Worm (Caenorhabditis elegans) whole organism, midembryonic: ENCODE results near the gene sna-2.
"Not testable (repeated sequence)": the region's sequence is repeated elsewhere in the genome, so short reads cannot be mapped to it uniquely, and the experiment has no call there.

Experiments
- T22C8.4 ChIP-seq: fragments of 200-800 bp; sonication (Bioruptor generic); IDR thresholded peaks from 2 replicates; pipeline ENCODE4 v1.3.6; 2022; ENCODE audit warnings: missing genetic modification characterization, missing compliant biosample characterization
- cog-1 ChIP-seq: sonication (generic microtip); optimal IDR thresholded peaks from 2 replicates; lab custom pipeline; 2016; ENCODE audit warnings: missing genetic modification characterization, missing compliant biosample characterization
- flt-1 ChIP-seq: fragments of 200-800 bp; sonication (Bioruptor generic); IDR thresholded peaks from 2 replicates; pipeline ENCODE4 v1.3.6; 2022; ENCODE audit warnings: missing genetic modification characterization, missing compliant biosample characterization
- klf-2 ChIP-seq: fragments of 200-800 bp; sonication (Bioruptor generic); conservative IDR thresholded peaks from 2 replicates; pipeline ENCODE4 v1.3.6; 2022; ENCODE audit warnings: missing genetic modification reagents, missing genetic modification characterization, missing compliant biosample characterization
- med-1 ChIP-seq: sonication (generic microtip); optimal IDR thresholded peaks from 2 replicates; lab custom pipeline; 2017; ENCODE audit warnings: missing genetic modification characterization, mild to moderate bottlenecking, missing compliant biosample characterization, antibody characterized with exemption, missing genetic modification reagents; ENCODE audit not compliant: insufficient read depth
- ref-1 ChIP-seq: fragments of 200-800 bp; sonication (Bioruptor generic); conservative IDR thresholded peaks from 2 replicates; pipeline ENCODE4 v1.3.6; 2022; ENCODE audit warnings: missing genetic modification reagents, missing genetic modification characterization, missing compliant biosample characterization
- tab-1 ChIP-seq: fragments of 200-800 bp; sonication (Bioruptor generic); IDR thresholded peaks from 2 replicates; pipeline ENCODE4 v1.3.6; 2022; ENCODE audit warnings: missing genetic modification characterization, missing compliant biosample characterization
- ztf-23 ChIP-seq: fragments of 200-800 bp; sonication (Bioruptor generic); IDR thresholded peaks from 2 replicates; pipeline ENCODE4 v1.3.6; 2022; ENCODE audit warnings: missing genetic modification reagents, missing genetic modification characterization, missing compliant biosample characterization
- ztf-29 ChIP-seq: fragments of 200-800 bp; sonication (Bioruptor generic); IDR thresholded peaks from 2 replicates; pipeline ENCODE4 v1.3.6; 2022; ENCODE audit warnings: missing genetic modification reagents, missing genetic modification characterization, missing compliant biosample characterization

Gene sna-2

DNA sequence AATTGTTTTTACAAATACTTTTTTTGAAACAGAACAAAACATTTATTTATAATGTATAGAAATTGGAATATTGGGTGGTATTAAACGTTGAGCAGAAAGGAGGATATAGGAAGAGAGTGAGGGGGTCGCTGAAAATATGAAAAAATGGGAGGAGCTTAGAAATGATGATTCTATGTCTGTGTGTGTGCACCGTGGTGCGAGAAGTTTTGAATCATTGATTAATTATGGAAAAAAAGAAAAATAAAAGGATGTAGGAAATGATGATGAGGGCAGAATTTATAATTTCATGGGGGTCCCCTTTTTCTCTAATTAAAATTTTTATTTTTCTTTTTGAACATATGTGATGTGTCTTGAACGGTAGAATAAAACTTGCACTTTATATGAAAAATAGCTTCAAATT lies 7.3 kb upstream of the sna-2 start, which contains the start of gene sre-4:
sre-4 (minus strand) TSS at position 101 of the 400 bp plus-strand sequence.
- TF ChIP-seq flt-1 (GFP tag; lab: Robert Waterston, UW) = no peak
- no peak for TF ChIP-seq T22C8.4 (GFP tag; lab: Robert Waterston, UW)
- TF ChIP-seq ztf-29 (GFP tag; lab: Robert Waterston, UW) = no peak
- no peak for TF ChIP-seq ref-1 (GFP tag; lab: Robert Waterston, UW)
- no peak for TF ChIP-seq cog-1 (tag; lab: Kevin White, UChicago)
- no peak for TF ChIP-seq klf-2 (GFP tag; lab: Robert Waterston, UW)

ce11 chrIV:9778016-9778415 lies 582 bp upstream of the sna-2 start, which contains the start of gene T13F2.6:
Gene T13F2.6, plus strand, starts transcription at chrIV:9778321.
- no peak for TF ChIP-seq cog-1 (tag; lab: Kevin White, UChicago)
- TF ChIP-seq med-1 (GFP tag; lab: Kevin White, UChicago) = no peak
- TF ChIP-seq tab-1 = no peak
- TF ChIP-seq ref-1 (GFP tag; lab: Robert Waterston, UW) = no peak
- no peak for TF ChIP-seq ztf-29 (GFP tag; lab: Robert Waterston, UW)
- no peak for TF ChIP-seq klf-2 (GFP tag; lab: Robert Waterston, UW)
- TF ChIP-seq flt-1 (GFP tag; lab: Robert Waterston, UW) = no peak
- no peak for TF ChIP-seq ztf-23
- TF ChIP-seq T22C8.4 (GFP tag; lab: Robert Waterston, UW) = no peak

DNA sequence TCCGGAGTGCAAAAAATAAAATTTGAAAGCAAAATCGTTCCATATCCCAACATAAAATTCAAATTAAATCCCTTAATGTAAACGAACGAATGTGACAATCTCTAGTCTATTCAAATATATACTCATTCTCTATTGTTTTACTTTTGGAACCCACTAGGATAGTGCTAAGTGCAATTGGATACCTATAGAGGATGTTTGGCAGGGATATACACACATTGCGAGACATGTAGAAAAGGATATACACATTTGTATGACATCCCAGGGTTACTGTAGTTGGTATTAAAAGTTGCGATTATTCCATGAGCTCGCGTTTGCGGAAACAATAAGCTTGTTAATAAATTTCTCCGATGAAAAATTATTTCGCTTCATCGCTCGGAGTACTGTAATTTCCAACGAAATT lies 4.0 kb downstream of the sna-2 start:
- TF ChIP-seq flt-1 (GFP tag; lab: Robert Waterston, UW) (peak; percentile 41; the same call in 1 of the 2 replicates), klf-2 (GFP tag; lab: Robert Waterston, UW) (no peak), ztf-29 (GFP tag; lab: Robert Waterston, UW) (no peak)

DNA sequence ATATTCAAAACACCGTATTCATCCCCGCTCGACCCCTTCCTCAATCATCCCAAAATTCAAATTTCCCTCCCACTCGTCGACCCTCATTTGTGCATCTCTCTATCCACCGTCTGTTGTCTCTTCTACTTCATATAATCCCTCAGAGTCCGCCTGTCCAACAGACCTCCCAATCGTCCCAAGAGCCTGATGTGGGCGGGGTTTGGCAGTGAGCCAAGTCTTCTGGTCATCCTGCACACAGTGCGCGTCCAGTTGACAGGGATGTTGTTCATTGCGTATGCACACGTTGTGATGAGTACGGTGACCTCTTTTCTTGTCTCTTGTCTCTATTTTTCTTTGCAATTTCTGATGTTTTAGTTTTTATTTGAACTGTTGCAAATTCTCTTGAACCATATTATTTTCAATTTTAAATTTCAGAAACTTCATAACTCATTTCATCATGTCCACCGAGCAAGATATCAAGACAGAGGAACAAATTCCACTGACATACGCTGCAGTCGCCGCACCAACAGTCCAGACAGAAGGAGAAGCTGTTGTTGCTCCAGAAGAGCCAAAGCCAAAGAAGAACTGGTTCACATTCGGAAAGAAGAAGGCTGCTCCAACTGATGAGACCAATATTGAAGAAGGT lies 5.2 kb downstream of the sna-2 start, which contains the start of gene cav-1:
cav-1 (plus strand) TSS at position 415 of the 625 bp plus-strand sequence.
- TF ChIP-seq ztf-23 (no peak), flt-1 (GFP tag; lab: Robert Waterston, UW) (0 out of 2 replicates have a peak, but pooled peaks have one; percentile 10)

DNA sequence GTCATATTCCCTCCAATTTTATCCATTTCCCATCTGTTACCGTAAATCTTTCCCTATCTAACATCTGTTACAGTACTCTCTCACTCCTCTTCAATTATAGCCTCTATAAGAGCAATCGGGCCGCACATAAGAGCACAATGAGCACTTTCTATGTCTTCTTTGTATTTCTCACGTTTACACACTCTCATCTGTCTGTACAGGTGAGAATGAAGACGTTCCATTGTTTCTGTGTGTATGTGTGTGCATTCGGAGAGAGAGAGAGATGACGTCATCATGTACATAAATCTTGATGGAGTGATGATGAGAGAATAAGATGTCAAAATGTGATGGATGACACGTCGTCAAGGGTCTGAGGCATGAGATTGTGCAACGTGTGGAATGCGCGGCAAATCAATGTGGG lies 6.6 kb downstream of the sna-2 start:
- no peak for TF ChIP-seq tab-1
- TF ChIP-seq cog-1 (tag; lab: Kevin White, UChicago) = peak; percentile 11
- no peak for TF ChIP-seq ztf-23

DNA sequence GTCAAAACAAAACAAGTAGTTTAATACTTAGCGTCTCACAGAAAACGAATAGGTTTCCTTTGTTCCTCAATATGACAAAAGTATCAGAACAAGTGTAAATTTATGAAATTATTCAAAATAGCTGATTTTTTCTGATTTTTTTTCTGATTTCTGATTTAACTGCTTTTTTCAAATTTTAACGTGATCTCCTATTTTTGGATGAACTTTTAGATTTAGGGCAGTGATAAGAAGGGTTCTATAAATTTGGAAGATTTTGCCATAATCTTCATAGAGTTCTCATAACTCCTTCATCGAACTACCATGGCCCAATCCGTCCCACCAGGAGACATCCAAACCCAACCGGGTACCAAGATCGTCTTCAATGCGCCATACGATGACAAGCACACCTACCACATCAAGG lies 7.7 kb downstream of the sna-2 start, which contains the start of gene msp-78:
msp-78 (plus strand) TSS at position 301 of the 400 bp plus-strand sequence.
- TF ChIP-seq flt-1 (GFP tag; lab: Robert Waterston, UW); klf-2 (GFP tag; lab: Robert Waterston, UW); tab-1: not testable (repeated sequence)

DNA sequence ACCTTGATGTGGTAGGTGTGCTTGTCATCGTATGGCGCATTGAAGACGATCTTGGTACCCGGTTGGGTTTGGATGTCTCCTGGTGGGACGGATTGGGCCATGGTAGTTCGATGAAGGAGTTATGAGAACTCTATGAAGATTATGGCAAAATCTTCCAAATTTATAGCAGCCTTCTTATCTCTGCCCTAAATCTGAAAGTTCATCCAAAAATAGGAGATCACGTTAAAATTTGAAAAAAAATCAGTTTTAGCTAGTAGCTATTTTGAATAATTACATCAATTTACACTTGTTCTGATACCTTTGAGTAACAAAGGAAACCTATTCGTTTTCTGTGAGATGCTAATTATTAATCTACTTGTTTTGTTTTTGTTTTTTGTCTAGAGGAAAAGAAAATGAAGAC lies 10.4 kb downstream of the sna-2 start, which contains the start of gene msp-79:
msp-79 (minus strand) TSS at position 101 of the 400 bp plus-strand sequence.
- not testable (repeated sequence) for TF ChIP-seq ztf-23; flt-1 (GFP tag; lab: Robert Waterston, UW); cog-1 (tag; lab: Kevin White, UChicago)

- TF ChIP-seq ztf-23 (no peak), klf-2 (GFP tag; lab: Robert Waterston, UW) (no peak), ztf-29 (GFP tag; lab: Robert Waterston, UW) (no peak), tab-1 (no peak), flt-1 (GFP tag; lab: Robert Waterston, UW) (no peak), cog-1 (tag; lab: Kevin White, UChicago) (no peak), ref-1 (GFP tag; lab: Robert Waterston, UW) (no peak), T22C8.4 (GFP tag; lab: Robert Waterston, UW) (no peak), med-1 (GFP tag; lab: Kevin White, UChicago) (no peak)
These were observed 11.2 kb downstream of the sna-2 start, which contains the start of gene ssp-36 for ce11 chrIV:9766250-9766649. Gene ssp-36, minus strand, starts transcription at chrIV:9766350.

- TF ChIP-seq klf-2 (GFP tag; lab: Robert Waterston, UW) (no peak), flt-1 (GFP tag; lab: Robert Waterston, UW) (no peak), ztf-29 (GFP tag; lab: Robert Waterston, UW) (no peak), T22C8.4 (GFP tag; lab: Robert Waterston, UW) (no peak), ref-1 (GFP tag; lab: Robert Waterston, UW) (no peak), ztf-23 (no peak), cog-1 (tag; lab: Kevin White, UChicago) (no peak), med-1 (GFP tag; lab: Kevin White, UChicago) (no peak), tab-1 (no peak)
These were observed 14.7 kb downstream of the sna-2 start for ce11 chrIV:9762667-9763173.

- TF ChIP-seq ztf-29 (GFP tag; lab: Robert Waterston, UW) = no peak
- TF ChIP-seq T22C8.4 (GFP tag; lab: Robert Waterston, UW) = no peak
- TF ChIP-seq med-1 (GFP tag; lab: Kevin White, UChicago) = no peak
- no peak for TF ChIP-seq ref-1 (GFP tag; lab: Robert Waterston, UW)
- TF ChIP-seq cog-1 (tag; lab: Kevin White, UChicago) = no peak
- no peak for TF ChIP-seq ztf-23
- no peak for TF ChIP-seq tab-1
- TF ChIP-seq flt-1 (GFP tag; lab: Robert Waterston, UW) = no peak
- TF ChIP-seq klf-2 (GFP tag; lab: Robert Waterston, UW) = no peak
These were observed 15.7 kb downstream of the sna-2 start for ce11 chrIV:9761751-9762150.
